Worm (Caenorhabditis elegans) whole organism, L4/young adult: ENCODE results near the gene F59H6.15.

Experiments
- W03F9.2 ChIP-seq: fragments of 150-350 bp; optimal IDR thresholded peaks from 2 replicates; lab custom pipeline; 2014; ENCODE audit warnings: missing biosample characterization, missing genetic modification characterization
- dao-5 ChIP-seq: sonication (generic microtip); optimal IDR thresholded peaks from 2 replicates; lab custom pipeline; 2016; ENCODE audit warnings: missing genotype, missing genetic modification characterization, moderate library complexity, missing compliant biosample characterization
- him-1 ChIP-seq: sonication (generic microtip); optimal IDR thresholded peaks from 2 replicates; lab custom pipeline; 2016; ENCODE audit warnings: missing genotype, missing genetic modification reagents, missing genetic modification characterization, missing compliant biosample characterization

- TF ChIP-seq him-1 (tag; lab: Kevin White, UChicago) (no peak), dao-5 (tag; lab: Kevin White, UChicago) (no peak), W03F9.2 (tag; lab: Kevin White, UChicago) (no peak)
Observed at ce11 chrII:1996237-1996636, 16.6 kb upstream of the F59H6.15 start, which contains the start of gene math-20.
